Worm (Caenorhabditis elegans) whole organism, late embryonic: ENCODE measurements around the gene tomm-40.

Experiments
- F13H6.1 ChIP-seq: sonication (generic microtip); optimal IDR thresholded peaks from 2 replicates; lab custom pipeline; 2016; ENCODE audit warnings: missing genetic modification characterization, missing compliant biosample characterization
- ahr-1 ChIP-seq: sonication (generic microtip); optimal IDR thresholded peaks from 2 replicates; lab custom pipeline; 2016; ENCODE audit warnings: missing genetic modification characterization, missing compliant biosample characterization
- ama-1 ChIP-seq: fragments of 150-350 bp; optimal IDR thresholded peaks from 2 replicates; lab custom pipeline; 2014
- ceh-9 ChIP-seq: sonication (generic microtip); optimal IDR thresholded peaks from 2 replicates; lab custom pipeline; 2016; ENCODE audit warnings: mild to moderate bottlenecking, missing genetic modification characterization, inconsistent platforms, missing compliant biosample characterization
- dve-1 ChIP-seq: sonication (generic microtip); optimal IDR thresholded peaks from 2 replicates; lab custom pipeline; 2017; ENCODE audit warnings: antibody characterized with exemption, mild to moderate bottlenecking, missing genetic modification characterization, missing compliant biosample characterization
- elt-2 ChIP-seq: sonication (generic microtip); optimal IDR thresholded peaks from 2 replicates; lab custom pipeline; 2016; ENCODE audit warnings: missing genetic modification reagents, missing genetic modification characterization, missing compliant biosample characterization
- pax-1 ChIP-seq: fragments of 150-350 bp; optimal IDR thresholded peaks from 2 replicates; lab custom pipeline; 2014; ENCODE audit warnings: missing biosample characterization, missing genetic modification characterization
- tbx-2 ChIP-seq: sonication (generic microtip); optimal IDR thresholded peaks from 2 replicates; lab custom pipeline; 2016; ENCODE audit warnings: missing genetic modification characterization, missing compliant biosample characterization
- unc-86 ChIP-seq: sonication (generic microtip); optimal IDR thresholded peaks from 2 replicates; lab custom pipeline; 2016; ENCODE audit warnings: missing genetic modification characterization, missing compliant biosample characterization

DNA sequence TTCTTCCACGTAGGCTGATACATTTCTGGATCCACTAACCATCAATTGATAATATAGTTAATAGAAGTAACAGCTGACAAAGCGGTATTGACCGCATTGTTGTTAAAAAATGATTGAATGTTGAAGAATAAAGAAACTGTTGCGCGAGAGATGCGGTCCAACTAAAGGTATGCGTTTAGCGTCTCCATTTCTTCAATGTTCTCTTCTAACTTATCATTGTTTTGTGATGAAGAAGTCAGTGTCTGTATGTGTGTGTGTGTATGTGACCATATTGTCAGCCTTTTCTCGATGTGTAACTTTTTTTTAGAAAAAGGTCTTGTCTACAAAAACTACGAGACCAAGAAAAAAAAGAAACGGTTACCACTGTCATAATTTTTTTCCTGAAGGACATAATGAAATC is 46.9 kb downstream of the tomm-40 start, which contains the start of gene B0457.2:
- TF ChIP-seq dve-1 (tag; lab: Kevin White, UChicago): no peak
- TF ChIP-seq ama-1 (lab: Kevin White, UChicago): no peak
- no peak for TF ChIP-seq ceh-9 (tag; lab: Kevin White, UChicago)
- TF ChIP-seq ahr-1: no peak
- TF ChIP-seq pax-1 (tag; lab: Kevin White, UChicago): no peak
- no peak for TF ChIP-seq elt-2 (tag; lab: Kevin White, UChicago)
- TF ChIP-seq unc-86: no peak
- TF ChIP-seq tbx-2 (tag; lab: Kevin White, UChicago): no peak
- TF ChIP-seq F13H6.1 (tag; lab: Kevin White, UChicago): no peak
